Worm (Caenorhabditis elegans): ENCODE data around the gene irld-48.

Gene irld-48

ce11 chrII:2997828-2998441 is 42.1 kb downstream of the irld-48 start:
- TF ChIP-seq ztf-1 (GFP tag; conservative IDR thresholded peaks at IDR 0.05) (no peak), mab-5 (tag; optimal IDR thresholded peaks at IDR 0.05) (no peak)

ce11 chrII:3000535-3001264 is 44.8 kb downstream of the irld-48 start, which contains the start of gene lido-9:
Gene lido-9 (plus strand): TSS chrII:3000768.
- no peak for TF ChIP-seq snpc-4 (tag; optimal IDR thresholded peaks at IDR 0.05)
- no peak for TF ChIP-seq egl-27 (tag; optimal IDR thresholded peaks at IDR 0.05)
- no peak for TF ChIP-seq nhr-10 (tag; optimal IDR thresholded peaks at IDR 0.05)
- TF ChIP-seq ZK546.5 (tag; optimal IDR thresholded peaks at IDR 0.05): no peak
- TF ChIP-seq gmeb-1 (tag; optimal IDR thresholded peaks at IDR 0.05): no peak
- TF ChIP-seq fos-1 (tag; optimal IDR thresholded peaks at IDR 0.05): no peak
- no peak for TF ChIP-seq mbf-1 (tag; optimal IDR thresholded peaks at IDR 0.05)
- no peak for TF ChIP-seq crh-2 (tag; optimal IDR thresholded peaks at IDR 0.05)
- TF ChIP-seq mdl-1 (tag; optimal IDR thresholded peaks at IDR 0.05): no peak
- TF ChIP-seq F13H6.1 (tag; optimal IDR thresholded peaks at IDR 0.05): no peak

DNA sequence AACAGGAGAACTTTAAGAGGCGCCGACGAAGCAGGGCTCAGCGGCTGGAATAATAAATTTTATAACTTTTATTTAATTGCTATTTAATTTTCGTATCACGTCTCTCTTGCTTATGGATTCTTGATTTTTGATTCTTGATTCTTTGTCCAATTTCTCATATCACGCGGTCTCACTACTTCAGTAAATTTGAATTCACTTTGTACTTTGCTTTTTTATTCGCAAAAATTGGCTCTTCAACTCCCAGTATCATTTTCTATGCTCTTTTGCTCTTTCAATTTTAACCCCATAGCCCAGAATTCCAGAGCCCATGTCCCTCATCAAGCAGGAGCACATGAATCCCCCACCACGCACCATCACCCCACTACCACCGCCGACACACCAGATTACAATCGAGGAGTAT is 46.3 kb downstream of the irld-48 start, which contains the start of gene lido-10:
Gene lido-10 (plus strand): TSS at position 301 of the 400 bp plus-strand sequence.
- TF ChIP-seq snpc-4 (tag; optimal IDR thresholded peaks at IDR 0.05) (no peak), sma-9 (GFP tag; optimal IDR thresholded peaks at IDR 0.05) (no peak), sma-9 (tag; optimal IDR thresholded peaks at IDR 0.05) (no peak), nhr-6 (tag; optimal IDR thresholded peaks at IDR 0.05) (no peak), aly-2 (tag; optimal IDR thresholded peaks at IDR 0.05) (no peak), ama-1 (optimal IDR thresholded peaks at IDR 0.05) (no peak), nhr-77 (tag; optimal IDR thresholded peaks at IDR 0.05) (no peak), egl-27 (tag; optimal IDR thresholded peaks at IDR 0.05) (no peak), ztf-11 (tag; optimal IDR thresholded peaks at IDR 0.05) (no peak), crh-2 (tag; optimal IDR thresholded peaks at IDR 0.05) (no peak), sem-4 (tag; optimal IDR thresholded peaks at IDR 0.05) (no peak), nhr-237 (tag; optimal IDR thresholded peaks at IDR 0.05) (no peak), dmd-4 (tag; optimal IDR thresholded peaks at IDR 0.05) (no peak), nhr-21 (tag; optimal IDR thresholded peaks at IDR 0.05) (no peak)

ce11 chrII:3003667-3004066 is 47.8 kb downstream of the irld-48 start, which contains the start of gene lido-11:
Gene lido-11 (plus strand): TSS chrII:3003967.
- no peak for TF ChIP-seq mbf-1 (tag; optimal IDR thresholded peaks at IDR 0.05)
- TF ChIP-seq ama-1 (optimal IDR thresholded peaks at IDR 0.05): no peak
- no peak for TF ChIP-seq ztf-1 (GFP tag; conservative IDR thresholded peaks at IDR 0.05)
- no peak for TF ChIP-seq ztf-4 (tag; optimal IDR thresholded peaks at IDR 0.05)
- no peak for TF ChIP-seq nhr-12 (tag; optimal IDR thresholded peaks at IDR 0.05)
- no peak for TF ChIP-seq sma-9 (GFP tag; optimal IDR thresholded peaks at IDR 0.05)
- no peak for TF ChIP-seq sma-9 (tag; optimal IDR thresholded peaks at IDR 0.05)
- TF ChIP-seq lin-13 (GFP tag; optimal IDR thresholded peaks at IDR 0.05): no peak
- no peak for TF ChIP-seq R02D3.7 (tag; optimal IDR thresholded peaks at IDR 0.05)
- no peak for TF ChIP-seq nhr-21 (tag; optimal IDR thresholded peaks at IDR 0.05)
- TF ChIP-seq lin-11 (tag; optimal IDR thresholded peaks at IDR 0.05): no peak
- no peak for TF ChIP-seq elt-3 (tag; optimal IDR thresholded peaks at IDR 0.05)
- TF ChIP-seq peb-1 (tag; optimal IDR thresholded peaks at IDR 0.05): no peak
- no peak for TF ChIP-seq unc-55 (GFP tag; optimal IDR thresholded peaks at IDR 0.05)
- TF ChIP-seq crh-2 (tag; optimal IDR thresholded peaks at IDR 0.05): no peak
- no peak for TF ChIP-seq ztf-11 (tag; optimal IDR thresholded peaks at IDR 0.05)
- TF ChIP-seq nhr-237 (tag; optimal IDR thresholded peaks at IDR 0.05): no peak
- no peak for TF ChIP-seq elt-1 (tag; optimal IDR thresholded peaks at IDR 0.05)
- TF ChIP-seq nhr-129 (tag; optimal IDR thresholded peaks at IDR 0.05): no peak

DNA sequence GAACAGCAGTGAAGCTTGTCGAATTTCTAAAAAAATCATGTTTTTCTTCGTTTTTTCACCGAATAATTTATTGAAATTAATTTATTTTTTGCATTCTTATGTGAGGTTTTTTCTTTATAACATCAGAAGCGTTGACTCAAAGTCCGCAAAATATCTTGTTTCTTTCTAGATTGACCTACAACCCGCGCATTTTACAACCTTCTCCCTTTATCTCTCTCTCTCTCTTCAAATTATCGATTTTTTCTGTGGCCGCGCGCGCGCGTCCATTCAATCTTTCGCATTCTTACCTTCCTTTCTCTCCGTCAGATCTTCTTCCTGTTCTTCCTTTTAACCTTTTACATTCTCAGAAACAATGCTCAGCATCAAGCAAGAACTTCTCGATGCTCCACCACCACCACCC is 49.6 kb downstream of the irld-48 start, which contains the start of gene lido-12:
Gene lido-12 (plus strand): TSS at position 301 of the 400 bp plus-strand sequence.
- no peak for TF ChIP-seq nhr-237 (tag; optimal IDR thresholded peaks at IDR 0.05)
- TF ChIP-seq unc-39 (tag; optimal IDR thresholded peaks at IDR 0.05): no peak
- TF ChIP-seq skn-1 (tag; optimal IDR thresholded peaks at IDR 0.05): no peak
- no peak for TF ChIP-seq zag-1 (tag; optimal IDR thresholded peaks at IDR 0.05)
- no peak for TF ChIP-seq nhr-21 (tag; optimal IDR thresholded peaks at IDR 0.05)
- no peak for TF ChIP-seq nhr-10 (tag; optimal IDR thresholded peaks at IDR 0.05)
- TF ChIP-seq lin-39 (tag; optimal IDR thresholded peaks at IDR 0.05): no peak
- TF ChIP-seq F13H6.1 (tag; optimal IDR thresholded peaks at IDR 0.05): no peak
- no peak for TF ChIP-seq nhr-12 (tag; optimal IDR thresholded peaks at IDR 0.05)
- TF ChIP-seq nhr-25 (tag; optimal IDR thresholded peaks at IDR 0.05): no peak
- no peak for TF ChIP-seq nhr-6 (tag; optimal IDR thresholded peaks at IDR 0.05)
- no peak for TF ChIP-seq alr-1 (tag; optimal IDR thresholded peaks at IDR 0.05)
- TF ChIP-seq ZK546.5 (tag; optimal IDR thresholded peaks at IDR 0.05): no peak
- no peak for TF ChIP-seq ztf-1 (GFP tag; conservative IDR thresholded peaks at IDR 0.05)
